Fruit fly (Drosophila melanogaster): ENCODE measurements around the gene OXA1L.

OXA1L gene

dm6 chr3L:10893156-10893784, 7.0 kb upstream of the OXA1L start (continued):
- TF ChIP-seq ttk (GFP tag; IDR thresholded peaks at IDR 0.05) (0 out of 2 replicates have a peak, but pooled peaks have one; percentile 12), hkb (optimal IDR thresholded peaks at IDR 0.05) (no peak), hkb (GFP tag; IDR thresholded peaks at IDR 0.05) (0 out of 2 replicates have a peak, but pooled peaks have one; percentile 21), nau (GFP tag; optimal IDR thresholded peaks at IDR 0.05) (no peak), CG13424 (tag; optimal IDR thresholded peaks at IDR 0.05) (peak; percentile 75), CG7556 (GFP tag; optimal IDR thresholded peaks at IDR 0.05) (peak; percentile 66), CG8765 (GFP tag; IDR thresholded peaks at IDR 0.05) (no peak), CG10209 (GFP tag; optimal IDR thresholded peaks at IDR 0.05) (peak; percentile 45), wdn (GFP tag; IDR thresholded peaks at IDR 0.05) (no peak), croc (GFP tag; conservative IDR thresholded peaks at IDR 0.05) (no peak), tin (GFP tag; optimal IDR thresholded peaks at IDR 0.05) (no peak), CG12236 (GFP tag; optimal IDR thresholded peaks at IDR 0.05) (no peak), unpg (GFP tag; optimal IDR thresholded peaks at IDR 0.05) (peak; percentile 40), h (optimal IDR thresholded peaks at IDR 0.05) (no peak), CG34422 (GFP tag; IDR thresholded peaks at IDR 0.05) (no peak), lbe (GFP tag; optimal IDR thresholded peaks at IDR 0.05) (no peak), hbn (GFP tag; IDR thresholded peaks at IDR 0.05; ENCODE audit: partially characterized antibody) (no peak), CG10565 (GFP tag; optimal IDR thresholded peaks at IDR 0.05) (no peak), insv (GFP tag; optimal IDR thresholded peaks at IDR 0.05) (no peak), pzg (GFP tag; optimal IDR thresholded peaks at IDR 0.05) (no peak), CG14860 (GFP tag; IDR thresholded peaks at IDR 0.05; ENCODE audit: partially characterized antibody) (no peak), tx (GFP tag; optimal IDR thresholded peaks at IDR 0.05) (no peak), hth (optimal IDR thresholded peaks at IDR 0.05) (no peak), CG1602 (GFP tag; optimal IDR thresholded peaks at IDR 0.05) (no peak), abd-A (tag; optimal IDR thresholded peaks at IDR 0.05) (peak; percentile 90), klu (GFP tag; IDR thresholded peaks at IDR 0.05) (no peak), MTF-1 (GFP tag; optimal IDR thresholded peaks at IDR 0.05; ENCODE audit: borderline replicate concordance) (no peak), Mes4 (GFP tag; optimal IDR thresholded peaks at IDR 0.05) (no peak), lola (GFP tag; optimal IDR thresholded peaks at IDR 0.05) (peak in 1 of 3 experiments; percentile 45), CG3995 (GFP tag; optimal IDR thresholded peaks at IDR 0.05) (no peak), CG7271 (tag; optimal IDR thresholded peaks at IDR 0.05) (no peak), salm (tag; optimal IDR thresholded peaks at IDR 0.05) (no peak), CG7745 (tag; optimal IDR thresholded peaks at IDR 0.05) (no peak), ssp (GFP tag; IDR thresholded peaks at IDR 0.05) (no peak), prd (optimal IDR thresholded peaks at IDR 0.05) (no peak), prd (GFP tag; IDR thresholded peaks at IDR 0.05) (0 out of 3 replicates have a peak, but pooled peaks have one; percentile 35), CG7839 (tag; optimal IDR thresholded peaks at IDR 0.05) (peak; percentile 76), CG15601 (tag; optimal IDR thresholded peaks at IDR 0.05) (no peak), dpn (GFP tag; optimal IDR thresholded peaks at IDR 0.05) (peak in 1 of 2 experiments; percentile 40), crp (GFP tag; optimal IDR thresholded peaks at IDR 0.05) (no peak), CG2129 (GFP tag; IDR thresholded peaks at IDR 0.05; ENCODE audit: partially characterized antibody) (no peak), bigmax (GFP tag; optimal IDR thresholded peaks at IDR 0.05) (no peak), CG31388 (GFP tag; optimal IDR thresholded peaks at IDR 0.05) (no peak), Fer3 (tag; optimal IDR thresholded peaks at IDR 0.05) (peak; percentile 41), chn (GFP tag; optimal IDR thresholded peaks at IDR 0.05) (no peak), CG12155 (GFP tag; optimal IDR thresholded peaks at IDR 0.05) (no peak), tna (GFP tag; IDR thresholded peaks at IDR 0.05; ENCODE audit: partially characterized antibody) (no peak), Aef1 (GFP tag; IDR thresholded peaks at IDR 0.05) (no peak), zen2 (GFP tag; IDR thresholded peaks at IDR 0.05; ENCODE audit: partially characterized antibody) (no peak), CG3163 (GFP tag; optimal IDR thresholded peaks at IDR 0.05) (no peak)
